Worm (Caenorhabditis elegans) whole organism, L3 larva: ENCODE data around the gene Y43F8B.3.

Experiments used
- R02D3.7 ChIP-seq: fragments of 150-350 bp; optimal IDR thresholded peaks from 2 replicates; lab custom pipeline; 2014; ENCODE audit warnings: missing biosample characterization, missing genetic modification characterization
- ZK546.5 ChIP-seq: sonication (generic microtip); optimal IDR thresholded peaks from 2 replicates; lab custom pipeline; 2017; ENCODE audit warnings: missing biosample characterization, missing genetic modification characterization
- ama-1 ChIP-seq: fragments of 150-350 bp; optimal IDR thresholded peaks from 2 replicates; lab custom pipeline; 2018
- ceh-16 ChIP-seq: sonication (generic microtip); optimal IDR thresholded peaks from 2 replicates; lab custom pipeline; 2017; ENCODE audit warnings: missing biosample characterization, missing genetic modification characterization
- ceh-28 ChIP-seq: fragments of 150-350 bp; optimal IDR thresholded peaks from 2 replicates; lab custom pipeline; 2014; ENCODE audit warnings: missing biosample characterization, missing genetic modification reagents, missing genetic modification characterization
- ceh-82 ChIP-seq: fragments of 150-350 bp; optimal IDR thresholded peaks from 2 replicates; lab custom pipeline; 2014; ENCODE audit warnings: missing biosample characterization, missing genetic modification characterization
- ceh-9 ChIP-seq: sonication (generic microtip); optimal IDR thresholded peaks from 2 replicates; lab custom pipeline; 2018; ENCODE audit warnings: missing biosample characterization, missing genetic modification characterization
- daf-12 ChIP-seq: fragments of 150-350 bp; optimal IDR thresholded peaks from 2 replicates; lab custom pipeline; 2014; ENCODE audit warnings: missing biosample characterization, missing genetic modification reagents, missing genetic modification characterization
- egl-27 ChIP-seq: sonication (generic microtip); optimal IDR thresholded peaks from 4 replicates; lab custom pipeline; 2017; ENCODE audit warnings: missing biosample characterization, missing genetic modification reagents, missing genetic modification characterization
- egl-5 ChIP-seq: fragments of 150-350 bp; optimal IDR thresholded peaks from 2 replicates; lab custom pipeline; 2017; ENCODE audit warnings: missing biosample characterization, missing genetic modification reagents, missing genetic modification characterization, inconsistent platforms
- elt-1 ChIP-seq: fragments of 150-350 bp; optimal IDR thresholded peaks from 2 replicates; lab custom pipeline; 2014; ENCODE audit warnings: missing biosample characterization, missing genetic modification characterization
- elt-2 ChIP-seq: sonication (generic microtip); optimal IDR thresholded peaks from 2 replicates; lab custom pipeline; 2016; ENCODE audit warnings: missing genetic modification reagents, mild to moderate bottlenecking, missing genetic modification characterization, missing compliant biosample characterization
- elt-3 ChIP-seq, 3 experiments: fragments of 150-350 bp in 1 of 3; sonication (generic microtip) in 2 of 3; optimal IDR thresholded peaks; 2 replicates in 2 of 3; 4 replicates in 1 of 3; lab custom pipeline; 2014 to 2017; ENCODE audit warnings: missing biosample characterization in 3 of 3, missing genetic modification characterization in 3 of 3
- eor-1 ChIP-seq, 2 experiments: fragments of 150-350 bp; optimal IDR thresholded peaks; 2 replicates each; lab custom pipeline; 2014 to 2018; ENCODE audit warnings: missing biosample characterization in 2 of 2, missing genetic modification characterization in 2 of 2
- fkh-10 ChIP-seq: sonication (generic microtip); optimal IDR thresholded peaks from 2 replicates; lab custom pipeline; 2017; ENCODE audit warnings: missing biosample characterization, missing genetic modification reagents, missing genetic modification characterization
- fkh-2 ChIP-seq: fragments of 150-350 bp; optimal IDR thresholded peaks from 2 replicates; lab custom pipeline; 2014; ENCODE audit warnings: missing biosample characterization, missing genetic modification reagents, missing genetic modification characterization
- fos-1 ChIP-seq: fragments of 150-350 bp; optimal IDR thresholded peaks from 2 replicates; lab custom pipeline; 2014; ENCODE audit warnings: missing biosample characterization, missing genetic modification characterization
- hmg-11 ChIP-seq: sonication (generic microtip); optimal IDR thresholded peaks from 2 replicates; lab custom pipeline; 2016; ENCODE audit warnings: missing genetic modification characterization, missing compliant biosample characterization
- jun-1 ChIP-seq: fragments of 150-350 bp; optimal IDR thresholded peaks from 2 replicates; lab custom pipeline; 2014; ENCODE audit warnings: missing biosample characterization, missing genetic modification reagents, missing genetic modification characterization
- lin-15B ChIP-seq: fragments of 150-350 bp; optimal IDR thresholded peaks from 2 replicates; lab custom pipeline; 2014; ENCODE audit warnings: missing biosample characterization, missing genetic modification characterization
- lin-39 ChIP-seq: fragments of 150-350 bp; optimal IDR thresholded peaks from 2 replicates; lab custom pipeline; 2018; ENCODE audit warnings: missing biosample characterization, missing genetic modification reagents, missing genetic modification characterization
- lsy-12 ChIP-seq: sonication (generic microtip); optimal IDR thresholded peaks from 2 replicates; lab custom pipeline; 2016; ENCODE audit warnings: mild to moderate bottlenecking, missing genetic modification characterization, missing compliant biosample characterization
- mdl-1 ChIP-seq: fragments of 150-350 bp; optimal IDR thresholded peaks from 2 replicates; lab custom pipeline; 2014; ENCODE audit warnings: missing biosample characterization, missing genetic modification characterization
- nhr-11 ChIP-seq: fragments of 150-350 bp; optimal IDR thresholded peaks from 2 replicates; lab custom pipeline; 2014; ENCODE audit warnings: missing biosample characterization, missing genetic modification characterization
- nhr-12 ChIP-seq: fragments of 150-350 bp; optimal IDR thresholded peaks from 2 replicates; lab custom pipeline; 2014; ENCODE audit warnings: missing biosample characterization, missing genetic modification characterization
- nhr-237 ChIP-seq: fragments of 150-350 bp; optimal IDR thresholded peaks from 2 replicates; lab custom pipeline; 2014; ENCODE audit warnings: missing biosample characterization, missing genetic modification characterization
- nhr-25 ChIP-seq: sonication (generic microtip); optimal IDR thresholded peaks from 2 replicates; lab custom pipeline; 2017; ENCODE audit warnings: missing biosample characterization, missing genetic modification characterization
- nhr-28 ChIP-seq: fragments of 150-350 bp; optimal IDR thresholded peaks from 2 replicates; lab custom pipeline; 2014; ENCODE audit warnings: missing biosample characterization, missing genetic modification characterization
- nhr-67 ChIP-seq: fragments of 150-350 bp; optimal IDR thresholded peaks from 2 replicates; lab custom pipeline; 2014; ENCODE audit warnings: missing biosample characterization, missing genetic modification characterization
- nhr-76 ChIP-seq: fragments of 150-350 bp; sonication (generic microtip); optimal IDR thresholded peaks from 5 replicates; lab custom pipeline; 2014; ENCODE audit warnings: missing biosample characterization, missing genetic modification characterization
- nhr-77 ChIP-seq: fragments of 150-350 bp; optimal IDR thresholded peaks from 2 replicates; lab custom pipeline; 2014; ENCODE audit warnings: missing biosample characterization, missing genetic modification characterization
- pqm-1 ChIP-seq: fragments of 150-350 bp; optimal IDR thresholded peaks from 2 replicates; lab custom pipeline; 2017; ENCODE audit warnings: missing biosample characterization, missing genetic modification characterization, inconsistent platforms
- sea-2 ChIP-seq: fragments of 150-350 bp; sonication (generic microtip); optimal IDR thresholded peaks from 4 replicates; lab custom pipeline; 2014; ENCODE audit warnings: missing biosample characterization, missing genetic modification reagents, missing genetic modification characterization
- snpc-4 ChIP-seq: fragments of 150-350 bp; optimal IDR thresholded peaks from 2 replicates; lab custom pipeline; 2014; ENCODE audit warnings: missing biosample characterization, missing genetic modification characterization
- unc-39 ChIP-seq: sonication (generic microtip); optimal IDR thresholded peaks from 4 replicates; lab custom pipeline; 2017; ENCODE audit warnings: missing biosample characterization, missing genetic modification characterization
- unc-62 ChIP-seq: fragments of 150-350 bp; sonication (generic microtip); optimal IDR thresholded peaks from 4 replicates; lab custom pipeline; 2014; ENCODE audit warnings: missing biosample characterization, missing genetic modification reagents, missing genetic modification characterization
- ztf-11 ChIP-seq: fragments of 150-350 bp; optimal IDR thresholded peaks from 2 replicates; lab custom pipeline; 2014; ENCODE audit warnings: missing biosample characterization, missing genetic modification characterization

Y43F8B.3 gene

ce11 chrV:19549689-19550088, 46.8 kb downstream of the Y43F8B.3 start, which contains the start of gene Y43F8B.20:
Y43F8B.20 (minus strand) TSS chrV:19549789.
- TF ChIP-seq lin-15B (no peak), elt-1 (tag; lab: Kevin White, UChicago) (no peak), lin-39 (tag; lab: Kevin White, UChicago) (no peak), daf-12 (tag; lab: Kevin White, UChicago) (no peak), snpc-4 (tag; lab: Kevin White, UChicago) (no peak), ceh-82 (no peak), nhr-25 (tag; lab: Kevin White, UChicago) (no peak), fos-1 (no peak), egl-5 (tag; lab: Kevin White, UChicago) (no peak), ceh-28 (no peak), R02D3.7 (tag; lab: Kevin White, UChicago) (no peak), ztf-11 (tag; lab: Kevin White, UChicago) (no peak), elt-2 (tag; lab: Kevin White, UChicago) (no peak), nhr-67 (tag; lab: Kevin White, UChicago) (no peak), lsy-12 (no peak), nhr-76 (tag; lab: Kevin White, UChicago) (no peak), nhr-237 (tag; lab: Kevin White, UChicago) (no peak), eor-1 (tag; optimal IDR thresholded peaks at IDR 0.05; lab: Kevin White, UChicago) (no peak), nhr-28 (tag; lab: Kevin White, UChicago) (no peak)
- TF ChIP-seq, all 47 proteins: peak for 0

- TF ChIP-seq pqm-1 (no peak), nhr-11 (tag; lab: Kevin White, UChicago) (no peak), unc-39 (tag; lab: Kevin White, UChicago) (no peak), fkh-10 (no peak), nhr-77 (tag; lab: Kevin White, UChicago) (no peak), nhr-28 (tag; lab: Kevin White, UChicago) (no peak), nhr-12 (no peak), ceh-9 (no peak), ceh-82 (no peak), nhr-67 (tag; lab: Kevin White, UChicago) (no peak), elt-3 (tag; optimal IDR thresholded peaks at IDR 0.05; lab: Kevin White, UChicago) (no peak), nhr-76 (tag; lab: Kevin White, UChicago) (no peak)
Measured at ce11 chrV:19550294-19550693, 47.4 kb downstream of the Y43F8B.3 start.

ce11 chrV:19555350-19555749, 52.4 kb downstream of the Y43F8B.3 start:
- TF ChIP-seq eor-1 (tag; optimal IDR thresholded peaks at IDR 0.05; lab: Kevin White, UChicago), result no peak
- no peak for TF ChIP-seq fkh-2 (tag; lab: Kevin White, UChicago)
- no peak for TF ChIP-seq ZK546.5 (tag; lab: Kevin White, UChicago)
- no peak for TF ChIP-seq mdl-1 (tag; lab: Kevin White, UChicago)
- TF ChIP-seq pqm-1, result no peak
- no peak for TF ChIP-seq nhr-12
- TF ChIP-seq ztf-11 (tag; lab: Kevin White, UChicago), result no peak
- no peak for TF ChIP-seq nhr-67 (tag; lab: Kevin White, UChicago)
- no peak for TF ChIP-seq sea-2
- no peak for TF ChIP-seq daf-12 (tag; lab: Kevin White, UChicago)
- no peak for TF ChIP-seq hmg-11
- no peak for TF ChIP-seq unc-62 (GFP tag; lab: Kevin White, UChicago)
- no peak for TF ChIP-seq jun-1 (tag; lab: Kevin White, UChicago)
- no peak for TF ChIP-seq snpc-4 (tag; lab: Kevin White, UChicago)
- no peak for TF ChIP-seq ceh-9
- no peak for TF ChIP-seq ceh-16
- TF ChIP-seq nhr-11 (tag; lab: Kevin White, UChicago), result no peak
- no peak for TF ChIP-seq egl-27 (tag; lab: Kevin White, UChicago)

- TF ChIP-seq snpc-4 (tag; lab: Kevin White, UChicago), result no peak
- TF ChIP-seq nhr-67 (tag; lab: Kevin White, UChicago), result no peak
- TF ChIP-seq ama-1, result no peak
- no peak for TF ChIP-seq nhr-237 (tag; lab: Kevin White, UChicago)
- no peak for TF ChIP-seq unc-62 (GFP tag; lab: Kevin White, UChicago)
- TF ChIP-seq nhr-77 (tag; lab: Kevin White, UChicago), result no peak
- TF ChIP-seq hmg-11, result no peak
- no peak for TF ChIP-seq ceh-28
- TF ChIP-seq nhr-25 (tag; lab: Kevin White, UChicago), result no peak
Measured at ce11 chrV:19555869-19556268, 53.0 kb downstream of the Y43F8B.3 start, which contains the start of gene oac-1. oac-1 (minus strand) TSS chrV:19555969.
